Worm (Caenorhabditis elegans) whole organism, L4 larva: ENCODE measurements around the gene T01H3.5.
A peak's percentile ranks its signal among the peaks of the same experiment; 100 is the strongest.

Experiments used
- R02D3.7 ChIP-seq: fragments of 150-350 bp; sonication (generic microtip); optimal IDR thresholded peaks from 3 replicates; lab custom pipeline; 2014; ENCODE audit warnings: missing biosample characterization, missing genetic modification characterization
- ama-1 ChIP-seq: fragments of 150-350 bp; optimal IDR thresholded peaks from 2 replicates; lab custom pipeline; 2014; ENCODE audit warnings: inconsistent platforms, mixed read lengths
- egl-27 ChIP-seq: sonication (generic microtip); optimal IDR thresholded peaks from 3 replicates; lab custom pipeline; 2017; ENCODE audit warnings: missing biosample characterization, missing genetic modification reagents, missing genetic modification characterization
- lsy-2 ChIP-seq, 2 experiments: fragments of 150-350 bp in 1 of 2; sonication (generic microtip) in 1 of 2; optimal IDR thresholded peaks; 2 replicates each; lab custom pipeline; 2014 to 2017; ENCODE audit warnings: missing biosample characterization in 2 of 2, missing genetic modification characterization in 2 of 2
- madf-5 ChIP-seq, 2 experiments: fragments of 200-800 bp; sonication (Bioruptor generic); IDR thresholded peaks; 2 replicates each; pipeline ENCODE4 v1.3.6; 2022; ENCODE audit warnings: missing compliant biosample characterization in 2 of 2, missing genetic modification characterization in 2 of 2
- nhr-237 ChIP-seq: sonication (generic microtip); optimal IDR thresholded peaks from 2 replicates; lab custom pipeline; 2017; ENCODE audit warnings: missing biosample characterization, missing genetic modification characterization
- nhr-28 ChIP-seq: fragments of 150-350 bp; optimal IDR thresholded peaks from 2 replicates; lab custom pipeline; 2014; ENCODE audit warnings: missing biosample characterization, missing genetic modification characterization
- nhr-77 ChIP-seq: fragments of 150-350 bp; optimal IDR thresholded peaks from 2 replicates; lab custom pipeline; 2014; ENCODE audit warnings: missing biosample characterization, missing genetic modification characterization
- snpc-4 ChIP-seq: fragments of 150-350 bp; optimal IDR thresholded peaks from 2 replicates; lab custom pipeline; 2014; ENCODE audit warnings: missing biosample characterization, missing genetic modification characterization

ce11 chrII:7884898-7885297 is 5.5 kb downstream of the T01H3.5 start:
- TF ChIP-seq nhr-28 (tag; lab: Kevin White, UChicago) (no peak), snpc-4 (no peak), lsy-2 (tag; optimal IDR thresholded peaks at IDR 0.05; lab: Kevin White, UChicago) (peak; percentile 26 to 53), ama-1 (lab: Kevin White, UChicago) (no peak), nhr-77 (tag; lab: Kevin White, UChicago) (no peak), egl-27 (no peak), nhr-237 (no peak), madf-5 (GFP tag; IDR thresholded peaks at IDR 0.05; lab: Robert Waterston, UW) (no peak), R02D3.7 (no peak)
